Worm (Caenorhabditis elegans) whole organism, L4 larva: Measurements from ENCODE around the gene F34D10.4.

Experiments used
- F26F4.8 ChIP-seq: fragments of 200-800 bp; sonication (Bioruptor generic); conservative IDR thresholded peaks from 2 replicates; pipeline ENCODE4 v1.3.6; 2022; ENCODE audit warnings: missing genetic modification characterization, missing compliant biosample characterization
- F44E2.7 ChIP-seq: fragments of 200-800 bp; sonication (Bioruptor generic); IDR thresholded peaks from 2 replicates; pipeline ENCODE4 v2.1.2; 2022; ENCODE audit warnings: missing genetic modification characterization, missing compliant biosample characterization
- F49E8.2 ChIP-seq: sonication (generic microtip); optimal IDR thresholded peaks from 2 replicates; lab custom pipeline; 2016; ENCODE audit warnings: missing compliant biosample characterization, mild to moderate bottlenecking, missing genetic modification characterization, borderline replicate concordance
- R02D3.7 ChIP-seq: fragments of 150-350 bp; sonication (generic microtip); optimal IDR thresholded peaks from 3 replicates; lab custom pipeline; 2014; ENCODE audit warnings: missing biosample characterization, missing genetic modification characterization
- T20F7.1 ChIP-seq: fragments of 200-800 bp; sonication (Bioruptor generic); optimal IDR thresholded peaks from 2 replicates; lab custom pipeline; 2018; ENCODE audit warnings: mild to moderate bottlenecking, missing genetic modification characterization, missing compliant biosample characterization
- Y48G9A.11 ChIP-seq: fragments of 200-800 bp; sonication (Bioruptor generic); IDR thresholded peaks from 2 replicates; pipeline ENCODE4 v1.3.6; 2022; ENCODE audit warnings: missing genetic modification reagents, missing genetic modification characterization, missing compliant biosample characterization
- Y5F2A.4 ChIP-seq: fragments of 200-800 bp; sonication (Bioruptor generic); optimal IDR thresholded peaks from 2 replicates; lab custom pipeline; 2018; ENCODE audit warnings: mild to moderate bottlenecking, missing genetic modification characterization, missing compliant biosample characterization
- ZK337.2 ChIP-seq: fragments of 200-800 bp; sonication (Bioruptor generic); IDR thresholded peaks from 2 replicates; pipeline ENCODE4 v1.3.6; 2022; ENCODE audit warnings: missing genetic modification reagents, missing genetic modification characterization, missing compliant biosample characterization
- aha-1 ChIP-seq: fragments of 150-350 bp; peaks from one replicate; lab custom pipeline; 2014; ENCODE audit warnings: missing biosample characterization, missing genetic modification characterization
- aly-2 ChIP-seq: sonication (generic microtip); optimal IDR thresholded peaks from 2 replicates; lab custom pipeline; 2018; ENCODE audit warnings: missing biosample characterization, missing genetic modification characterization
- ama-1 ChIP-seq: fragments of 150-350 bp; optimal IDR thresholded peaks from 2 replicates; lab custom pipeline; 2014; ENCODE audit warnings: inconsistent platforms, mixed read lengths
- attf-4 ChIP-seq: sonication (generic microtip); optimal IDR thresholded peaks from 3 replicates; lab custom pipeline; 2017; ENCODE audit warnings: missing biosample characterization, missing genetic modification characterization
- ceh-20 ChIP-seq: fragments of 200-800 bp; sonication (Bioruptor generic); IDR thresholded peaks from 2 replicates; pipeline ENCODE4 v1.3.6; 2022; ENCODE audit warnings: missing genetic modification reagents, missing genetic modification characterization, missing compliant biosample characterization
- ceh-28 ChIP-seq: fragments of 150-350 bp; optimal IDR thresholded peaks from 2 replicates; lab custom pipeline; 2014; ENCODE audit warnings: missing biosample characterization, missing genetic modification reagents, missing genetic modification characterization
- ceh-62 ChIP-seq: sonication (generic microtip); optimal IDR thresholded peaks from 2 replicates; lab custom pipeline; 2017; ENCODE audit warnings: missing biosample characterization, missing genetic modification characterization
- ces-1 ChIP-seq: fragments of 150-350 bp; sonication (generic microtip); optimal IDR thresholded peaks from 4 replicates; lab custom pipeline; 2014; ENCODE audit warnings: missing biosample characterization, missing genetic modification reagents, missing genetic modification characterization
- daf-16 ChIP-seq, 3 experiments: sonication (generic microtip); optimal IDR thresholded peaks; 2 replicates each; lab custom pipeline; 2016 to 2017; ENCODE audit warnings: missing genetic modification characterization in 3 of 3, missing genetic modification reagents in 3 of 3, mild to moderate bottlenecking in 2 of 3, missing compliant biosample characterization in 2 of 3, missing biosample characterization in 1 of 3, moderate library complexity in 1 of 3
- dmd-8 ChIP-seq: fragments of 200-800 bp; sonication (Bioruptor generic); IDR thresholded peaks from 2 replicates; pipeline ENCODE4 v1.3.6; 2022; ENCODE audit warnings: missing genetic modification characterization, missing compliant biosample characterization
- dmd-9 ChIP-seq: fragments of 200-800 bp; sonication (Bioruptor generic); IDR thresholded peaks from 2 replicates; pipeline ENCODE4 v1.3.6; 2022; ENCODE audit warnings: missing genetic modification reagents, missing genetic modification characterization, missing compliant biosample characterization
- dpl-1 ChIP-seq: fragments of 150-350 bp; optimal IDR thresholded peaks from 2 replicates; lab custom pipeline; 2014; ENCODE audit warnings: missing biosample characterization, missing genetic modification reagents, missing genetic modification characterization
- duxl-1 ChIP-seq: sonication (generic microtip); optimal IDR thresholded peaks from 2 replicates; lab custom pipeline; 2016; ENCODE audit warnings: mild to moderate bottlenecking, missing genetic modification characterization, moderate library complexity, missing compliant biosample characterization; ENCODE audit not compliant: poor library complexity
- dve-1 ChIP-seq: sonication (generic microtip); optimal IDR thresholded peaks from 2 replicates; lab custom pipeline; 2017; ENCODE audit warnings: antibody characterized with exemption, mild to moderate bottlenecking, missing genetic modification characterization, missing compliant biosample characterization; ENCODE audit not compliant: insufficient read depth
- fkh-10 ChIP-seq: fragments of 150-350 bp; optimal IDR thresholded peaks from 2 replicates; lab custom pipeline; 2014; ENCODE audit warnings: missing biosample characterization, missing genetic modification reagents, missing genetic modification characterization
- hlh-30 ChIP-seq: sonication (generic microtip); optimal IDR thresholded peaks from 2 replicates; lab custom pipeline; 2017; ENCODE audit warnings: antibody characterized with exemption, mild to moderate bottlenecking, missing genetic modification characterization, missing compliant biosample characterization; ENCODE audit not compliant: insufficient read depth
- lin-13 ChIP-seq: fragments of 150-350 bp; optimal IDR thresholded peaks from 2 replicates; lab custom pipeline; 2014; ENCODE audit warnings: missing biosample characterization, missing genetic modification reagents, missing genetic modification characterization
- lin-29 ChIP-seq: fragments of 200-800 bp; sonication (Bioruptor generic); IDR thresholded peaks from 2 replicates; pipeline ENCODE4 v1.3.6; 2022; ENCODE audit warnings: missing genetic modification reagents, missing genetic modification characterization, missing compliant biosample characterization
- lin-38 ChIP-seq: fragments of 200-800 bp; sonication (Bioruptor generic); IDR thresholded peaks from 2 replicates; pipeline ENCODE4 v1.3.6; 2022; ENCODE audit warnings: missing genetic modification reagents, missing genetic modification characterization, missing compliant biosample characterization
- lin-39 ChIP-seq: fragments of 150-350 bp; optimal IDR thresholded peaks from 2 replicates; lab custom pipeline; 2014; ENCODE audit warnings: missing biosample characterization, missing genetic modification reagents, missing genetic modification characterization
- lir-3 ChIP-seq: sonication (generic microtip); optimal IDR thresholded peaks from 2 replicates; lab custom pipeline; 2016; ENCODE audit warnings: mild to moderate bottlenecking, missing genetic modification characterization, missing compliant biosample characterization
- lsy-2 ChIP-seq, 2 experiments: fragments of 150-350 bp in 1 of 2; sonication (generic microtip) in 1 of 2; optimal IDR thresholded peaks; 2 replicates each; lab custom pipeline; 2014 to 2017; ENCODE audit warnings: missing biosample characterization in 2 of 2, missing genetic modification characterization in 2 of 2
- mdt-29 ChIP-seq: fragments of 200-800 bp; sonication (Bioruptor generic); IDR thresholded peaks from 2 replicates; pipeline ENCODE4 v1.3.6; 2022; ENCODE audit warnings: missing genetic modification reagents, missing genetic modification characterization, missing compliant biosample characterization
- mes-2 ChIP-seq: sonication (generic microtip); optimal IDR thresholded peaks from 2 replicates; lab custom pipeline; 2016; ENCODE audit warnings: missing genotype, mild to moderate bottlenecking, missing genetic modification characterization, missing compliant biosample characterization; ENCODE audit not compliant: poor library complexity, severe bottlenecking
- mxl-2 ChIP-seq: fragments of 200-800 bp; sonication (Bioruptor generic); conservative IDR thresholded peaks from 2 replicates; pipeline ENCODE4 v1.3.6; 2022; ENCODE audit warnings: missing genetic modification reagents, missing genetic modification characterization, missing compliant biosample characterization
- nhr-102 ChIP-seq: sonication (generic microtip); optimal IDR thresholded peaks from 2 replicates; lab custom pipeline; 2016; ENCODE audit warnings: mild to moderate bottlenecking, missing genetic modification characterization, moderate library complexity, missing compliant biosample characterization
- nhr-237 ChIP-seq: sonication (generic microtip); optimal IDR thresholded peaks from 2 replicates; lab custom pipeline; 2017; ENCODE audit warnings: missing biosample characterization, missing genetic modification characterization
- nhr-77 ChIP-seq: fragments of 150-350 bp; optimal IDR thresholded peaks from 2 replicates; lab custom pipeline; 2014; ENCODE audit warnings: missing biosample characterization, missing genetic modification characterization
- php-3 ChIP-seq: fragments of 200-800 bp; sonication (Bioruptor generic); IDR thresholded peaks from 2 replicates; pipeline ENCODE4 v1.3.6; 2022; ENCODE audit warnings: missing genetic modification reagents, missing genetic modification characterization, missing compliant biosample characterization
- pqm-1 ChIP-seq: sonication (generic microtip); optimal IDR thresholded peaks from 2 replicates; lab custom pipeline; 2017; ENCODE audit warnings: missing biosample characterization, missing genetic modification characterization
- saeg-2 ChIP-seq: fragments of 200-800 bp; sonication (Bioruptor generic); IDR thresholded peaks from 2 replicates; pipeline ENCODE4 v1.3.6; 2022; ENCODE audit warnings: missing genetic modification reagents, missing genetic modification characterization, missing compliant biosample characterization
- sdz-12 ChIP-seq: fragments of 200-800 bp; sonication (Bioruptor generic); optimal IDR thresholded peaks from 2 replicates; lab custom pipeline; 2018; ENCODE audit warnings: mild to moderate bottlenecking, missing genetic modification characterization, missing compliant biosample characterization
- skn-1 ChIP-seq: fragments of 150-350 bp; optimal IDR thresholded peaks from 2 replicates; lab custom pipeline; 2014; ENCODE audit warnings: missing biosample characterization, missing genetic modification characterization
- snpc-4 ChIP-seq: fragments of 150-350 bp; optimal IDR thresholded peaks from 2 replicates; lab custom pipeline; 2014; ENCODE audit warnings: missing biosample characterization, missing genetic modification characterization
- spr-1 ChIP-seq: sonication (generic microtip); optimal IDR thresholded peaks from 2 replicates; lab custom pipeline; 2016; ENCODE audit warnings: mild to moderate bottlenecking, missing genetic modification characterization, missing compliant biosample characterization
- tag-97 ChIP-seq: fragments of 200-800 bp; sonication (Bioruptor generic); IDR thresholded peaks from 2 replicates; pipeline ENCODE4 v1.3.6; 2022; ENCODE audit warnings: missing genetic modification characterization, missing compliant biosample characterization
- unc-62 ChIP-seq, 3 experiments: fragments of 150-350 bp in 1 of 3; sonication (generic microtip); optimal IDR thresholded peaks in 2 of 3; peaks in 1 of 3; 1 replicate in 1 of 3; 2 replicates in 2 of 3; lab custom pipeline; 2014 to 2017; ENCODE audit warnings: missing biosample characterization in 3 of 3, missing genetic modification characterization in 3 of 3, missing genetic modification reagents in 3 of 3, missing genotype in 1 of 3
- vab-7 ChIP-seq: fragments of 200-800 bp; sonication (Bioruptor generic); IDR thresholded peaks from 2 replicates; pipeline ENCODE4 v1.3.6; 2022; ENCODE audit warnings: missing genetic modification reagents, missing genetic modification characterization, missing compliant biosample characterization
- ztf-11 ChIP-seq: fragments of 150-350 bp; optimal IDR thresholded peaks from 2 replicates; lab custom pipeline; 2014; ENCODE audit warnings: missing biosample characterization, missing genetic modification characterization

The F34D10.4 gene

ce11 chrIII:3734990-3735389 lies 1.4 kb upstream of the F34D10.4 start, which contains the start of gene evl-18:
TSS of gene evl-18 (minus strand) at chrIII:3735039.
- peak; percentile 58 for TF ChIP-seq dpl-1 (GFP tag; lab: Kevin White, UChicago)
- TF ChIP-seq mes-2 (tag; lab: Kevin White, UChicago): peak; percentile 15
- TF ChIP-seq lin-38 (GFP tag; lab: Robert Waterston, UW): peak; percentile 71
- peak in 1 of 2 experiments; percentile 33 for TF ChIP-seq lsy-2 (tag; optimal IDR thresholded peaks at IDR 0.05; lab: Kevin White, UChicago)
- no peak for TF ChIP-seq dmd-9
- TF ChIP-seq dmd-8: no peak
- TF ChIP-seq nhr-102 (tag; lab: Kevin White, UChicago): no peak

ce11 chrIII:3735509-3736255 lies 720 bp upstream of the F34D10.4 start:
- no peak for TF ChIP-seq vab-7 (GFP tag; lab: Robert Waterston, UW)
- no peak for TF ChIP-seq T20F7.1
- no peak for TF ChIP-seq Y48G9A.11 (GFP tag; lab: Robert Waterston, UW)
- TF ChIP-seq dmd-9: no peak
- TF ChIP-seq Y5F2A.4: no peak
- no peak for TF ChIP-seq lin-29 (GFP tag; lab: Robert Waterston, UW)
- TF ChIP-seq mdt-29 (GFP tag; lab: Robert Waterston, UW): no peak
- TF ChIP-seq snpc-4: no peak
- TF ChIP-seq unc-62 (GFP tag; optimal IDR thresholded peaks at IDR 0.05 in 1 of 2; lab: Kevin White, UChicago): no peak
- no peak for TF ChIP-seq unc-62 (tag; optimal IDR thresholded peaks at IDR 0.05; lab: Kevin White, UChicago)
- TF ChIP-seq fkh-10 (GFP tag; lab: Kevin White, UChicago): no peak
- no peak for TF ChIP-seq sdz-12 (GFP tag; lab: Kevin White, UChicago)
- TF ChIP-seq skn-1 (tag; lab: Kevin White, UChicago): no peak
- TF ChIP-seq dmd-8: no peak
- peak; percentile 76 for TF ChIP-seq ama-1 (lab: Kevin White, UChicago)
- TF ChIP-seq hlh-30 (tag; lab: Kevin White, UChicago): peak; percentile 69
- no peak for TF ChIP-seq F44E2.7 (GFP tag; lab: Robert Waterston, UW)
- no peak for TF ChIP-seq php-3 (GFP tag; lab: Robert Waterston, UW)
- TF ChIP-seq daf-16 (GFP tag; optimal IDR thresholded peaks at IDR 0.05; lab: Kevin White, UChicago): no peak
- no peak for TF ChIP-seq daf-16 (tag; optimal IDR thresholded peaks at IDR 0.05; lab: Kevin White, UChicago)
- TF ChIP-seq aha-1 (tag; lab: Kevin White, UChicago): peak; percentile 71
- no peak for TF ChIP-seq ceh-20 (GFP tag; lab: Robert Waterston, UW)
- no peak for TF ChIP-seq lin-13 (GFP tag; lab: Kevin White, UChicago)
- TF ChIP-seq attf-4 (tag; lab: Kevin White, UChicago): no peak
- no peak for TF ChIP-seq F26F4.8 (GFP tag; lab: Robert Waterston, UW)
- TF ChIP-seq lir-3 (tag; lab: Kevin White, UChicago): no peak
- TF ChIP-seq dve-1: peak; percentile 33
- no peak for TF ChIP-seq pqm-1 (tag; lab: Kevin White, UChicago)
- no peak for TF ChIP-seq ztf-11 (tag; lab: Kevin White, UChicago)
- no peak for TF ChIP-seq mxl-2 (GFP tag; lab: Robert Waterston, UW)
- no peak for TF ChIP-seq nhr-237 (tag; lab: Kevin White, UChicago)
- TF ChIP-seq saeg-2: no peak
- no peak for TF ChIP-seq tag-97 (GFP tag; lab: Robert Waterston, UW)
- TF ChIP-seq aly-2 (tag; lab: Kevin White, UChicago): no peak
- TF ChIP-seq ceh-28 (tag; lab: Kevin White, UChicago): no peak
- TF ChIP-seq spr-1 (tag; lab: Kevin White, UChicago): no peak
- no peak for TF ChIP-seq nhr-77
- TF ChIP-seq F49E8.2 (tag; lab: Kevin White, UChicago): no peak
- TF ChIP-seq R02D3.7 (tag; lab: Kevin White, UChicago): no peak
- TF ChIP-seq ceh-62 (tag; lab: Kevin White, UChicago): no peak
- TF ChIP-seq ZK337.2 (GFP tag; lab: Robert Waterston, UW): no peak
- TF ChIP-seq ces-1 (GFP tag; lab: Kevin White, UChicago): no peak
- TF ChIP-seq duxl-1 (tag; lab: Kevin White, UChicago): no peak
- TF ChIP-seq lin-39: no peak
